Fruit fly (Drosophila melanogaster) whole organism, wandering third instar larva: ENCODE results near the gene CG4338.

Source experiments
- Abd-B ChIP-seq: fragments of >200 bp; optimal IDR thresholded peaks from 2 replicates; lab custom pipeline; 2017; ENCODE audit warnings: missing biosample characterization, missing genetic modification characterization
- CG32264 ChIP-seq: fragments of 200-800 bp; sonication (Bioruptor generic); optimal IDR thresholded peaks from 2 replicates; lab custom pipeline; 2016; ENCODE audit warnings: missing biosample characterization, missing genetic modification characterization
- CG9705 ChIP-seq: fragments of 200-800 bp; sonication (Bioruptor generic); optimal IDR thresholded peaks from 2 replicates; lab custom pipeline; 2018; ENCODE audit warnings: missing biosample characterization, mild to moderate bottlenecking, missing genetic modification characterization
- CrebA ChIP-seq: fragments of 200-800 bp; sonication (Bioruptor generic); optimal IDR thresholded peaks from 2 replicates; lab custom pipeline; 2016; ENCODE audit warnings: missing biosample characterization, mild to moderate bottlenecking, missing genetic modification characterization, borderline replicate concordance
- Dfd ChIP-seq: fragments of >200 bp; optimal IDR thresholded peaks from 2 replicates; lab custom pipeline; 2017; ENCODE audit warnings: missing biosample characterization, missing genetic modification characterization
- Dif ChIP-seq: fragments of 200-275, 200-300 bp; sonication (Bioruptor generic); optimal IDR thresholded peaks from 2 replicates; lab custom pipeline; 2018; ENCODE audit warnings: missing biosample characterization, missing genetic modification characterization; ENCODE audit not compliant: partially characterized antibody
- GATAd ChIP-seq: sonication (Bioruptor generic); optimal IDR thresholded peaks from 2 replicates; lab custom pipeline; 2016; ENCODE audit warnings: missing biosample characterization, missing genetic modification characterization
- HLH106 ChIP-seq: fragments of 200-800 bp; optimal IDR thresholded peaks from 3 replicates; lab custom pipeline; 2019; ENCODE audit warnings: missing biosample characterization, mild to moderate bottlenecking, missing genetic modification characterization, moderate library complexity
- Hnf4 ChIP-seq: fragments of 200-800 bp; sonication (Bioruptor generic); optimal IDR thresholded peaks from 2 replicates; lab custom pipeline; 2016; ENCODE audit warnings: missing biosample characterization, mild to moderate bottlenecking, missing genetic modification characterization
- Hr78 ChIP-seq: fragments of >200 bp; optimal IDR thresholded peaks from 2 replicates; lab custom pipeline; 2017; ENCODE audit warnings: missing biosample characterization, missing genetic modification characterization
- Hr83 ChIP-seq: fragments of 200-300 bp; sonication (Bioruptor generic); optimal IDR thresholded peaks from 2 replicates; lab custom pipeline; 2016; ENCODE audit warnings: missing biosample characterization, mild to moderate bottlenecking, missing genetic modification characterization, moderate library complexity; ENCODE audit not compliant: poor library complexity, severe bottlenecking
- Jra ChIP-seq: sonication (Bioruptor generic); optimal IDR thresholded peaks from 2 replicates; lab custom pipeline; 2016; ENCODE audit warnings: missing biosample characterization, missing genetic modification characterization
- Mio ChIP-seq: sonication (Bioruptor generic); optimal IDR thresholded peaks from 2 replicates; lab custom pipeline; 2016; ENCODE audit warnings: missing biosample characterization, missing genetic modification characterization
- Myc ChIP-seq: fragments of >200 bp; optimal IDR thresholded peaks from 2 replicates; lab custom pipeline; 2017
- N ChIP-seq: fragments of >200 bp; optimal IDR thresholded peaks from 2 replicates; lab custom pipeline; 2018; ENCODE audit warnings: missing biosample characterization, missing external identifiers, missing genetic modification characterization
- OdsH ChIP-seq: fragments of 200-800 bp; sonication (Bioruptor generic); optimal IDR thresholded peaks from 2 replicates; lab custom pipeline; 2016; ENCODE audit warnings: missing biosample characterization, mild to moderate bottlenecking, missing genetic modification characterization
- Rel ChIP-seq, 2 experiments: fragments of 200-800 bp; sonication (Bioruptor generic) in 1 of 2; optimal IDR thresholded peaks; 2 replicates in 1 of 2; 3 replicates in 1 of 2; lab custom pipeline; 2016 to 2019; ENCODE audit warnings: mild to moderate bottlenecking in 2 of 2, missing biosample characterization in 2 of 2, missing genetic modification characterization in 2 of 2, moderate library complexity in 1 of 2
- Sp1 ChIP-seq: fragments of 200-800 bp; sonication (Bioruptor generic); optimal IDR thresholded peaks from 3 replicates; lab custom pipeline; 2019; ENCODE audit warnings: missing biosample characterization, mild to moderate bottlenecking, missing genetic modification characterization, moderate library complexity
- Vsx2 ChIP-seq: fragments of 200-300, 225-300 bp; sonication (Bioruptor generic); optimal IDR thresholded peaks from 2 replicates; lab custom pipeline; 2018; ENCODE audit warnings: missing biosample characterization, missing genetic modification characterization; ENCODE audit not compliant: partially characterized antibody
- br ChIP-seq: fragments of 200-800 bp; sonication (Bioruptor generic); optimal IDR thresholded peaks from 2 replicates; lab custom pipeline; 2016; ENCODE audit warnings: missing biosample characterization, missing genetic modification characterization
- brk ChIP-seq: fragments of 200-800 bp; sonication (Bioruptor generic); optimal IDR thresholded peaks from 2 replicates; lab custom pipeline; 2016; ENCODE audit warnings: missing biosample characterization, mild to moderate bottlenecking, missing genetic modification characterization
- dl ChIP-seq, 2 experiments: fragments of 175-275, 200-275 bp in 1 of 2; fragments of 200-275 bp in 1 of 2; sonication (Bioruptor generic); optimal IDR thresholded peaks; lab custom pipeline; 2018; ENCODE audit warnings: mild to moderate bottlenecking in 2 of 2, missing biosample characterization in 2 of 2, missing genetic modification characterization in 2 of 2, moderate library complexity in 2 of 2; ENCODE audit not compliant: partially characterized antibody in 2 of 2, insufficient read depth in 1 of 2
- dmrt93B ChIP-seq: fragments of 200-800 bp; sonication (Bioruptor generic); optimal IDR thresholded peaks from 2 replicates; lab custom pipeline; 2018; ENCODE audit warnings: missing biosample characterization, mild to moderate bottlenecking, missing genetic modification characterization
- dsf ChIP-seq: sonication (Bioruptor generic); optimal IDR thresholded peaks from 2 replicates; lab custom pipeline; 2016; ENCODE audit warnings: missing biosample characterization, missing genetic modification characterization, borderline replicate concordance
- ey ChIP-seq: fragments of 200-800 bp; sonication (Bioruptor generic); optimal IDR thresholded peaks from 2 replicates; lab custom pipeline; 2016; ENCODE audit warnings: missing biosample characterization, missing genetic modification characterization
- foxo ChIP-seq, 2 experiments: fragments of 200-800 bp; sonication (Bioruptor generic); optimal IDR thresholded peaks; 2 replicates in 1 of 2; 3 replicates in 1 of 2; lab custom pipeline; 2016 to 2017; ENCODE audit warnings: missing biosample characterization in 2 of 2, missing genetic modification characterization in 2 of 2
- fru ChIP-seq: fragments of 200-800 bp; sonication (Bioruptor generic); optimal IDR thresholded peaks from 3 replicates; lab custom pipeline; 2016; ENCODE audit warnings: missing biosample characterization, mild to moderate bottlenecking, missing genetic modification characterization
- h ChIP-seq: fragments of 200-800 bp; sonication (Bioruptor generic); optimal IDR thresholded peaks from 3 replicates; lab custom pipeline; 2016; ENCODE audit warnings: missing biosample characterization, mild to moderate bottlenecking, missing genetic modification characterization
- jim ChIP-seq: fragments of 175-275, 200-325 bp; sonication (Bioruptor generic); optimal IDR thresholded peaks from 2 replicates; lab custom pipeline; 2016; ENCODE audit warnings: missing biosample characterization, mild to moderate bottlenecking, missing genetic modification characterization
- lola ChIP-seq: fragments of >200 bp; optimal IDR thresholded peaks from 2 replicates; lab custom pipeline; 2017; ENCODE audit warnings: missing biosample characterization, missing genetic modification characterization
- pan ChIP-seq: fragments of >200 bp; optimal IDR thresholded peaks from 2 replicates; lab custom pipeline; 2017
- psq ChIP-seq: fragments of 200-800 bp; sonication (Bioruptor generic); optimal IDR thresholded peaks from 3 replicates; lab custom pipeline; 2017; ENCODE audit warnings: missing biosample characterization, mild to moderate bottlenecking, missing genetic modification characterization, moderate library complexity
- rgr ChIP-seq: fragments of 200-800 bp; sonication (Bioruptor generic); optimal IDR thresholded peaks from 3 replicates; lab custom pipeline; 2016; ENCODE audit warnings: missing biosample characterization, mild to moderate bottlenecking, missing genetic modification characterization
- sage ChIP-seq: fragments of 200-800 bp; sonication (Bioruptor generic); optimal IDR thresholded peaks from 2 replicates; lab custom pipeline; 2016; ENCODE audit warnings: missing biosample characterization, mild to moderate bottlenecking, missing genetic modification characterization
- sv ChIP-seq: fragments of 200-800 bp; sonication (Bioruptor generic); optimal IDR thresholded peaks from 3 replicates; lab custom pipeline; 2016; ENCODE audit warnings: missing biosample characterization, missing genetic modification characterization
- tai ChIP-seq: sonication (Bioruptor generic); optimal IDR thresholded peaks from 2 replicates; lab custom pipeline; 2016; ENCODE audit warnings: missing biosample characterization, missing genetic modification characterization
- usp ChIP-seq: fragments of >200 bp; optimal IDR thresholded peaks from 2 replicates; lab custom pipeline; 2017; ENCODE audit warnings: missing biosample characterization, missing genetic modification characterization
- woc ChIP-seq: sonication (Bioruptor generic); optimal IDR thresholded peaks from 2 replicates; lab custom pipeline; 2016; ENCODE audit warnings: missing biosample characterization, mild to moderate bottlenecking, missing genetic modification characterization

CG4338 gene

DNA sequence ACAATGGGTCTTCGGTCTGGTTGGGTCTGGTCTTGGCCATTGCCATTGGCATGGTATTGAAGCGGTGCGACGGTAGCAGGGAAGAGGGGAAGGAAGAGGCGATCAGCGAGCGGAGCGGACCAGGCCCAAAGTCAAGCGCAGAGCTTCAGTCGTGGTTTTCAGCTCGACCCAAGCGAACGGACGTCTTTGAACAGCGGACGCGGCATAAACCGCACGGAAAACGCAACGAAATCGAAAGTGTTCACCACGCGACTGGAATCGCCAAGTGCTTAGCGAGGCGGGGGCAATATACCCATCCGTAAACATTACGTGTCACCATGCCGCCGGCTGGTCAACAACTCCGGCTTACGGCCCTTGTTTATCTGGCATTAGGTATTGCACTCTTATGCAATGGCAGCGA lies 41.0 kb downstream of the CG4338 start, which contains the start of gene CG14866:
Gene CG14866, plus strand, starts transcription at position 146 of the 400 bp plus-strand sequence.
- TF ChIP-seq sage, result no peak
- no peak for TF ChIP-seq woc
- TF ChIP-seq dmrt93B, result no peak
- TF ChIP-seq Abd-B (GFP tag; lab: Kevin White, UChicago), result no peak
- no peak for TF ChIP-seq h
- TF ChIP-seq Vsx2, result no peak
- no peak for TF ChIP-seq fru (GFP tag; lab: Kevin White, UChicago)
- no peak for TF ChIP-seq sv
- TF ChIP-seq Dif (GFP tag; lab: Kevin White, UChicago), result no peak
- TF ChIP-seq tai (GFP tag; lab: Kevin White, UChicago), result no peak
- no peak for TF ChIP-seq N (GFP tag; lab: Kevin White, UChicago)
- no peak for TF ChIP-seq CG9705 (GFP tag; lab: Kevin White, UChicago)
- no peak for TF ChIP-seq usp (GFP tag; lab: Kevin White, UChicago)
- no peak for TF ChIP-seq GATAd
- TF ChIP-seq, all 38 proteins: peak for 0

DNA sequence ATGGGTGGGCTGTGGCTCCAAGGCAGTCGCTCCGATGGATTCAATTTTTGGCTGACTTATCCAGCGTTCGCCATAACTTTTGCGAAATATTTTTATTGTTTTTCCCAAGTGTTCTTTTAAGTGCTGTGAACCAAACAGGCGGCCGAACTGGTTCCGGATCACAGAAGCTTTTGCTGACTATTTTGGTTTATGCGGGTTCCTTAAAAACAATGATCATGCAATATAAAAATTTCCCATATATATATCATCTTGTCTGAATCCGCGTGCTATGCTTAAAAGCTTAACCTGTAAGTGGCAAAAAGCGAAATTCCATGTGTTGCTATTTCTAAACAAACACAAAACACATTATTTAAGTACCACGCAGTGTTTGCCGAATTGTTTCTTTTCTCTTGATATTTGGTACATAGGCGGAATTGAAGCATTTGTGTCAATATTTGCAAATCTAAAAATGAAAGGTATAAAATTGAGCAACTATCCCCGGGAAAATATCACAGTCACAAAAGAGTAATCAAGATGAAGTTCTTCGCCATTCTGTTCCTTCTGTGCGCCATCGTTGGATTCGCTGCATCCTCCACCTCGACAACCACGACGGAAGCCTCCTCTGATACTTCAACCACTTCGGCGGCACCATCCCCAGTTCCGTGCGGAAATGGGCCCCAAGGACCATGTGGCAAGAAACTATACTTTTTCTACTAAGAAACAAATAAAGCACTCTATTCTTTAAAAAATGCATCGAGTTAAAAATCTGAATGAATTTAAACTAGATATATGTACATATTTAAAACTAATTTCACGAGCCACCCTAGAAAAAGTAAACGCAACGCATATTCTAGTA lies 44.8 kb downstream of the CG4338 start, which contains the start of the genes CG6276 and CG44040:
Gene CG6276, minus strand, starts transcription at position 158 of the 835 bp plus-strand sequence.
Gene CG44040, plus strand, starts transcription at position 467 of the 835 bp plus-strand sequence.
- peak; percentile 38 for TF ChIP-seq OdsH (GFP tag; lab: Kevin White, UChicago)
- no peak for TF ChIP-seq usp (GFP tag; lab: Kevin White, UChicago)
- no peak for TF ChIP-seq lola (GFP tag; lab: Kevin White, UChicago)
- TF ChIP-seq Myc (lab: Kevin White, UChicago), result peak; percentile 20
- no peak for TF ChIP-seq Sp1 (GFP tag; lab: Kevin White, UChicago)
- no peak for TF ChIP-seq Abd-B (GFP tag; lab: Kevin White, UChicago)
- no peak for TF ChIP-seq Dfd (GFP tag; lab: Kevin White, UChicago)
- no peak for TF ChIP-seq dl (GFP tag; optimal IDR thresholded peaks at IDR 0.05; lab: Kevin White, UChicago; ENCODE audit: insufficient read depth in 1 of 2, partially characterized antibody in 2 of 2)
- TF ChIP-seq br, result no peak
- no peak for TF ChIP-seq brk (GFP tag; lab: Kevin White, UChicago)
- TF ChIP-seq Rel (GFP tag; optimal IDR thresholded peaks at IDR 0.05; lab: Kevin White, UChicago), result no peak
- peak; percentile 82 for TF ChIP-seq Rel (tag; optimal IDR thresholded peaks at IDR 0.05; lab: Kevin White, UChicago)
- peak; percentile 58 for TF ChIP-seq ey (GFP tag; lab: Kevin White, UChicago)
- TF ChIP-seq N (GFP tag; lab: Kevin White, UChicago), result no peak
- no peak for TF ChIP-seq Hr78 (GFP tag; lab: Kevin White, UChicago)
- TF ChIP-seq fru (GFP tag; lab: Kevin White, UChicago), result peak; percentile 58
- TF ChIP-seq sv, result no peak
- TF ChIP-seq dmrt93B, result no peak
- no peak for TF ChIP-seq jim (GFP tag; lab: Kevin White, UChicago)
- TF ChIP-seq foxo (GFP tag; optimal IDR thresholded peaks at IDR 0.05; lab: Kevin White, UChicago), result peak in 1 of 2 experiments; percentile 59
- peak; percentile 63 for TF ChIP-seq woc
- peak; percentile 45 for TF ChIP-seq Hr83
- no peak for TF ChIP-seq Hnf4 (GFP tag; lab: Kevin White, UChicago)
- TF ChIP-seq Dif (GFP tag; lab: Kevin White, UChicago), result no peak
- no peak for TF ChIP-seq tai (GFP tag; lab: Kevin White, UChicago)
- TF ChIP-seq Mio (GFP tag; lab: Kevin White, UChicago), result no peak
- no peak for TF ChIP-seq CrebA (GFP tag; lab: Kevin White, UChicago)
- TF ChIP-seq h, result peak; percentile 52
- peak; percentile 69 for TF ChIP-seq rgr (GFP tag; lab: Kevin White, UChicago)
- peak; percentile 47 for TF ChIP-seq CG9705 (GFP tag; lab: Kevin White, UChicago)
- no peak for TF ChIP-seq GATAd
- peak; percentile 63 for TF ChIP-seq HLH106 (tag; lab: Kevin White, UChicago)
- TF ChIP-seq dsf (GFP tag; lab: Kevin White, UChicago), result no peak
- no peak for TF ChIP-seq Vsx2
- no peak for TF ChIP-seq CG32264
- peak; percentile 19 for TF ChIP-seq psq (GFP tag; lab: Kevin White, UChicago)
- TF ChIP-seq pan, result no peak
- no peak for TF ChIP-seq sage
- TF ChIP-seq Jra (GFP tag; lab: Kevin White, UChicago), result no peak
